Fruit fly (Drosophila melanogaster) whole organism, embryonic: ENCODE measurements around the gene FASN2.
A peak's percentile ranks its signal among the peaks of the same experiment; 100 is the strongest.

Experiments
- Aef1 ChIP-seq: fragments of 200-800 bp; sonication (Bioruptor generic); IDR thresholded peaks from 3 replicates; pipeline ENCODE4 v1.3.6; 2022; ENCODE audit warnings: missing biosample characterization, missing genetic modification characterization
- BEAF-32 ChIP-seq: fragments of 200-800 bp; sonication (Bioruptor generic); optimal IDR thresholded peaks from 3 replicates; lab custom pipeline; 2017; ENCODE audit warnings: missing biosample characterization, missing genetic modification characterization, mild to moderate bottlenecking, moderate library complexity, missing genetic modification reagents
- BtbVII ChIP-seq: fragments of 200-800 bp; sonication (Bioruptor generic); optimal IDR thresholded peaks from 3 replicates; lab custom pipeline; 2017; ENCODE audit warnings: missing biosample characterization, mild to moderate bottlenecking, missing genetic modification characterization
- CG10209 ChIP-seq: fragments of 200-800 bp; sonication (Bioruptor generic); optimal IDR thresholded peaks from 3 replicates; lab custom pipeline; 2017; ENCODE audit warnings: missing biosample characterization, mild to moderate bottlenecking, missing genetic modification characterization, missing genetic modification reagents
- CG1024 ChIP-seq: fragments of 200-800 bp; sonication (Bioruptor generic); IDR thresholded peaks from 2 replicates; pipeline ENCODE4 v1.3.6; 2022; ENCODE audit warnings: missing biosample characterization, missing genetic modification characterization
- CG10431 ChIP-seq: fragments of 200-800 bp; sonication (Bioruptor generic); optimal IDR thresholded peaks from 3 replicates; lab custom pipeline; 2018; ENCODE audit warnings: missing biosample characterization, mild to moderate bottlenecking, missing genetic modification characterization
- CG11695 ChIP-seq: fragments of 200-800 bp; sonication (Bioruptor generic); IDR thresholded peaks from 3 replicates; pipeline ENCODE4 v1.3.6; 2022; ENCODE audit warnings: missing biosample characterization, missing genetic modification characterization
- CG15073 ChIP-seq: fragments of 200-800 bp; sonication (Bioruptor generic); optimal IDR thresholded peaks from 2 replicates; lab custom pipeline; 2016; ENCODE audit warnings: missing biosample characterization, missing genetic modification characterization
- CG18262 ChIP-seq: fragments of 200-800 bp; optimal IDR thresholded peaks from 3 replicates; lab custom pipeline; 2019; ENCODE audit warnings: missing biosample characterization, mild to moderate bottlenecking, missing genetic modification characterization, moderate library complexity
- CG1832 ChIP-seq: fragments of 200-800 bp; sonication (Bioruptor generic); optimal IDR thresholded peaks from 2 replicates; lab custom pipeline; 2017; ENCODE audit warnings: missing biosample characterization, mild to moderate bottlenecking, missing genetic modification characterization, inconsistent platforms
- CG18764 ChIP-seq: fragments of 200-800 bp; sonication (Bioruptor generic); optimal IDR thresholded peaks from 3 replicates; lab custom pipeline; 2016; ENCODE audit warnings: missing biosample characterization, missing genetic modification characterization
- CG2116 ChIP-seq: fragments of 200-800 bp; sonication (Bioruptor generic); optimal IDR thresholded peaks from 3 replicates; lab custom pipeline; 2018; ENCODE audit warnings: missing biosample characterization, mild to moderate bottlenecking, missing genetic modification characterization
- CG2129 ChIP-seq: fragments of 200-800 bp; sonication (Bioruptor generic); IDR thresholded peaks from 2 replicates; pipeline ENCODE4 v1.3.6; 2022; ENCODE audit warnings: missing biosample characterization, missing genetic modification characterization; ENCODE audit not compliant: partially characterized antibody
- CG32767 ChIP-seq: fragments of 200-800 bp; sonication (Bioruptor generic); IDR thresholded peaks from 2 replicates; pipeline ENCODE4 v1.3.6; 2022; ENCODE audit warnings: missing biosample characterization, missing genetic modification characterization
- CG42726 ChIP-seq: fragments of 200-800 bp; sonication (Bioruptor generic); IDR thresholded peaks from 2 replicates; pipeline ENCODE4 v1.3.6; 2022; ENCODE audit warnings: missing biosample characterization, missing genetic modification characterization; ENCODE audit not compliant: partially characterized antibody
- CG4617 ChIP-seq: fragments of 200-800 bp; sonication (Bioruptor generic); optimal IDR thresholded peaks from 3 replicates; lab custom pipeline; 2016; ENCODE audit warnings: missing biosample characterization, missing genetic modification characterization, borderline replicate concordance
- CG7928 ChIP-seq: fragments of 200-800 bp; sonication (Bioruptor generic); optimal IDR thresholded peaks from 2 replicates; lab custom pipeline; 2017; ENCODE audit warnings: missing biosample characterization, mild to moderate bottlenecking, missing genetic modification characterization
- CG8290 ChIP-seq, 3 experiments: fragments of 200-800 bp; sonication (Bioruptor generic); optimal IDR thresholded peaks; 2 replicates each; lab custom pipeline; 2016 to 2019; ENCODE audit warnings: missing biosample characterization in 3 of 3, missing genetic modification characterization in 3 of 3, mild to moderate bottlenecking in 2 of 3, moderate library complexity in 1 of 3
- CG9932 ChIP-seq: fragments of 200-800 bp; sonication (Bioruptor generic); IDR thresholded peaks from 2 replicates; pipeline ENCODE4 v1.3.6; 2022; ENCODE audit warnings: missing biosample characterization, missing genetic modification characterization
- D19B ChIP-seq: fragments of 200-800 bp; sonication (Bioruptor generic); optimal IDR thresholded peaks from 2 replicates; lab custom pipeline; 2017; ENCODE audit warnings: missing biosample characterization, mild to moderate bottlenecking, missing genetic modification characterization
- Eip74EF ChIP-seq, 2 experiments: fragments of 200-800 bp in 1 of 2; fragments of >200 bp in 1 of 2; sonication (Bioruptor generic) in 1 of 2; optimal IDR thresholded peaks; 2 replicates each; lab custom pipeline; 2017 to 2019; ENCODE audit warnings: missing biosample characterization in 2 of 2, missing genetic modification characterization in 2 of 2, mild to moderate bottlenecking in 1 of 2, moderate library complexity in 1 of 2
- Ets97D ChIP-seq: fragments of 200-800 bp; sonication (Bioruptor generic); optimal IDR thresholded peaks from 3 replicates; lab custom pipeline; 2016; ENCODE audit warnings: missing biosample characterization, missing genetic modification characterization
- Fer1 ChIP-seq: fragments of 200-800 bp; sonication (Bioruptor generic); optimal IDR thresholded peaks from 2 replicates; lab custom pipeline; 2017; ENCODE audit warnings: missing biosample characterization, mild to moderate bottlenecking, missing genetic modification characterization
- Hmr ChIP-seq: fragments of 200-800 bp; sonication (Bioruptor generic); optimal IDR thresholded peaks from 3 replicates; lab custom pipeline; 2017; ENCODE audit warnings: mild to moderate bottlenecking, missing biosample characterization, missing genetic modification reagents, missing genetic modification characterization
- Lim3 ChIP-seq: fragments of 200-800 bp; sonication (Bioruptor generic); IDR thresholded peaks from 2 replicates; pipeline ENCODE4 v1.3.6; 2022; ENCODE audit warnings: missing biosample characterization, missing genetic modification characterization
- Mad ChIP-seq: fragments of 200-800 bp; sonication (Bioruptor generic); optimal IDR thresholded peaks from 2 replicates; lab custom pipeline; 2016; ENCODE audit warnings: missing biosample characterization, missing genetic modification characterization
- Nf-YC ChIP-seq: fragments of 200-800 bp; optimal IDR thresholded peaks from 3 replicates; lab custom pipeline; 2019; ENCODE audit warnings: missing biosample characterization, mild to moderate bottlenecking, missing genetic modification characterization, moderate library complexity
- Oaz ChIP-seq: fragments of 200-800 bp; sonication (Bioruptor generic); IDR thresholded peaks from 2 replicates; pipeline ENCODE4 v1.3.6; 2022; ENCODE audit warnings: missing biosample characterization, missing genetic modification characterization
- Ptx1 ChIP-seq: fragments of 200-800 bp; sonication (Bioruptor generic); IDR thresholded peaks from 2 replicates; pipeline ENCODE4 v1.3.6; 2022; ENCODE audit warnings: missing biosample characterization, missing genetic modification characterization
- Stat92E ChIP-seq, 3 experiments: fragments of >200 bp in 2 of 3; fragments of 200-800 bp in 1 of 3; sonication (Bioruptor generic) in 1 of 3; optimal IDR thresholded peaks; 2 replicates each; lab custom pipeline; 2017 to 2019; ENCODE audit warnings: missing biosample characterization in 3 of 3, missing genetic modification characterization in 3 of 3, mild to moderate bottlenecking in 1 of 3, moderate library complexity in 1 of 3
- Tbp ChIP-seq: fragments of >200 bp; optimal IDR thresholded peaks from 2 replicates; lab custom pipeline; 2018; ENCODE audit warnings: missing biosample characterization, missing genetic modification characterization
- ab ChIP-seq: fragments of 200-800 bp; sonication (Bioruptor generic); optimal IDR thresholded peaks from 2 replicates; lab custom pipeline; 2016; ENCODE audit warnings: missing biosample characterization, missing genetic modification characterization
- cg ChIP-seq: fragments of 200-800 bp; sonication (Bioruptor generic); optimal IDR thresholded peaks from 3 replicates; lab custom pipeline; 2019; ENCODE audit warnings: missing biosample characterization, mild to moderate bottlenecking, missing genetic modification characterization, moderate library complexity
- da ChIP-seq: fragments of 200-800 bp; sonication (Bioruptor generic); optimal IDR thresholded peaks from 2 replicates; lab custom pipeline; 2016; ENCODE audit warnings: missing biosample characterization, missing genetic modification characterization
- dati ChIP-seq: fragments of 200-800 bp; sonication (Bioruptor generic); IDR thresholded peaks from 2 replicates; pipeline ENCODE4 v1.3.6; 2022; ENCODE audit warnings: missing biosample characterization, missing genetic modification characterization
- dm ChIP-seq: fragments of 200-800 bp; sonication (Bioruptor generic); optimal IDR thresholded peaks from 3 replicates; lab custom pipeline; 2016; ENCODE audit warnings: missing biosample characterization, missing genetic modification characterization
- h ChIP-seq: fragments of >200 bp; optimal IDR thresholded peaks from 2 replicates; lab custom pipeline; 2017
- hkb ChIP-seq, 2 experiments: fragments of 200-800 bp in 1 of 2; fragments of >200 bp in 1 of 2; sonication (Bioruptor generic) in 1 of 2; IDR thresholded peaks in 1 of 2; optimal IDR thresholded peaks in 1 of 2; 2 replicates each; pipeline versions ENCODE4 v1.3.6 to Lab custom; 2017 to 2022; ENCODE audit warnings: missing biosample characterization in 1 of 2, missing genetic modification characterization in 1 of 2
- lmd ChIP-seq: fragments of 200-800 bp; sonication (Bioruptor generic); IDR thresholded peaks from 2 replicates; pipeline ENCODE4 v1.3.6; 2022; ENCODE audit warnings: missing biosample characterization, missing genetic modification characterization
- maf-S ChIP-seq: fragments of 200-800 bp; sonication (Bioruptor generic); optimal IDR thresholded peaks from 2 replicates; lab custom pipeline; 2016; ENCODE audit warnings: missing biosample characterization, missing genetic modification characterization
- oc ChIP-seq: fragments of 200-800 bp; sonication (Bioruptor generic); optimal IDR thresholded peaks from 2 replicates; lab custom pipeline; 2018; ENCODE audit warnings: missing biosample characterization, mild to moderate bottlenecking, missing genetic modification characterization, moderate library complexity
- odd ChIP-seq: fragments of 200-800 bp; sonication (Bioruptor generic); optimal IDR thresholded peaks from 2 replicates; lab custom pipeline; 2017; ENCODE audit warnings: missing biosample characterization, mild to moderate bottlenecking, missing genetic modification characterization
- otp ChIP-seq: fragments of 200-800 bp; sonication (Bioruptor generic); IDR thresholded peaks from 3 replicates; pipeline ENCODE4, ENCODE4 v1.3.6; 2022; ENCODE audit warnings: missing biosample characterization, missing genetic modification characterization
- pfk ChIP-seq: fragments of 200-800 bp; sonication (Bioruptor generic); optimal IDR thresholded peaks from 2 replicates; lab custom pipeline; 2018; ENCODE audit warnings: missing biosample characterization, mild to moderate bottlenecking, missing genetic modification characterization, moderate library complexity
- rib ChIP-seq: fragments of 200-800 bp; sonication (Bioruptor generic); IDR thresholded peaks from 2 replicates; pipeline ENCODE4 v1.3.6; 2022; ENCODE audit warnings: missing biosample characterization, missing genetic modification characterization
- so ChIP-seq: fragments of 200-800 bp; sonication (Bioruptor generic); IDR thresholded peaks from 3 replicates; pipeline ENCODE4 v1.3.6; 2022; ENCODE audit warnings: missing biosample characterization, missing genetic modification characterization
- tna ChIP-seq: fragments of 200-800 bp; sonication (Bioruptor generic); IDR thresholded peaks from 2 replicates; pipeline ENCODE4 v1.3.6; 2022; ENCODE audit warnings: missing biosample characterization, missing genetic modification characterization; ENCODE audit not compliant: partially characterized antibody
- wor ChIP-seq: fragments of 200-800 bp; sonication (Bioruptor generic); IDR thresholded peaks from 2 replicates; pipeline ENCODE4 v1.3.6; 2022; ENCODE audit warnings: missing biosample characterization, missing genetic modification characterization
- zf30C ChIP-seq: fragments of 200-800 bp; sonication (Bioruptor generic); optimal IDR thresholded peaks from 3 replicates; lab custom pipeline; 2018; ENCODE audit warnings: missing biosample characterization, mild to moderate bottlenecking, missing genetic modification characterization
- zfh2 ChIP-seq: fragments of 200-800 bp; sonication (Bioruptor generic); optimal IDR thresholded peaks from 2 replicates; lab custom pipeline; 2016; ENCODE audit warnings: missing biosample characterization, missing genetic modification characterization

Gene FASN2

dm6 chr2L:3092535-3092934 is 48.8 kb downstream of the FASN2 start (continued):
- TF ChIP-seq da (GFP tag; lab: Kevin White, UChicago), result no peak
- no peak for TF ChIP-seq D19B (GFP tag; lab: Kevin White, UChicago)
- no peak for TF ChIP-seq CG7928 (GFP tag; lab: Kevin White, UChicago)
- TF ChIP-seq BtbVII, result no peak
- no peak for TF ChIP-seq wor (GFP tag; lab: Robert Waterston, UW)
- peak; percentile 54 for TF ChIP-seq Ptx1 (GFP tag; lab: Robert Waterston, UW)
- TF ChIP-seq zfh2 (GFP tag; lab: Kevin White, UChicago), result peak; percentile 5
- TF ChIP-seq pfk (GFP tag; lab: Kevin White, UChicago), result no peak
- no peak for TF ChIP-seq Tbp
- peak; percentile 25 for TF ChIP-seq Hmr (GFP tag; lab: Kevin White, UChicago)
- no peak for TF ChIP-seq h (lab: Kevin White, UChicago)
- peak; percentile 28 for TF ChIP-seq CG10209 (GFP tag; lab: Kevin White, UChicago)
- TF ChIP-seq CG9932, result peak; percentile 28; the same call in 1 of the 2 replicates
- no peak for TF ChIP-seq CG4617 (GFP tag; lab: Kevin White, UChicago)
- peak; percentile 36; the same call in 1 of the 2 replicates for TF ChIP-seq lmd
- TF ChIP-seq Eip74EF (GFP tag; optimal IDR thresholded peaks at IDR 0.05; lab: Kevin White, UChicago), result no peak
- TF ChIP-seq CG8290 (GFP tag; optimal IDR thresholded peaks at IDR 0.05; lab: Kevin White, UChicago), result no peak
- no peak for TF ChIP-seq CG8290 (tag; optimal IDR thresholded peaks at IDR 0.05; lab: Kevin White, UChicago)
- TF ChIP-seq Mad, result peak; percentile 5
- TF ChIP-seq CG2129, result no peak
- no peak for TF ChIP-seq odd (GFP tag; lab: Kevin White, UChicago)
- TF ChIP-seq CG15073 (GFP tag; lab: Kevin White, UChicago), result no peak
- 0 out of 2 replicates have a peak, but pooled peaks have one; percentile 39 for TF ChIP-seq Oaz (GFP tag; lab: Robert Waterston, UW)
- TF ChIP-seq Aef1 (GFP tag; lab: Robert Waterston, UW), result peak; percentile 19; the same call in 1 of the 3 replicates
- TF ChIP-seq CG11695 (GFP tag; lab: Robert Waterston, UW), result peak; percentile 46; the same call in 1 of the 3 replicates
- TF ChIP-seq dm (GFP tag; lab: Kevin White, UChicago), result no peak
- TF ChIP-seq so (GFP tag; lab: Robert Waterston, UW), result no peak; the same call in 2 of the 3 replicates
- no peak for TF ChIP-seq BEAF-32
- peak; percentile 31 for TF ChIP-seq Fer1 (GFP tag; lab: Kevin White, UChicago)
- no peak for TF ChIP-seq Lim3 (GFP tag; lab: Robert Waterston, UW)
- no peak for TF ChIP-seq CG1024 (GFP tag; lab: Robert Waterston, UW)
- no peak for TF ChIP-seq tna (GFP tag; lab: Robert Waterston, UW)
- TF ChIP-seq rib, result no peak
- no peak for TF ChIP-seq CG18764
- TF ChIP-seq CG1832 (GFP tag; lab: Kevin White, UChicago), result no peak
- TF ChIP-seq CG10431 (GFP tag; lab: Kevin White, UChicago), result no peak
- no peak for TF ChIP-seq CG18262 (tag; lab: Kevin White, UChicago)
- no peak for TF ChIP-seq zf30C (GFP tag; lab: Kevin White, UChicago)
- TF ChIP-seq hkb (optimal IDR thresholded peaks at IDR 0.05; lab: Kevin White, UChicago), result no peak
- no peak; the same call in 1 of the 2 replicates for TF ChIP-seq hkb (GFP tag; IDR thresholded peaks at IDR 0.05; lab: Robert Waterston, UW)
- TF ChIP-seq dati (GFP tag; lab: Robert Waterston, UW), result no peak
- TF ChIP-seq Stat92E (GFP tag; optimal IDR thresholded peaks at IDR 0.05; lab: Kevin White, UChicago), result no peak
- no peak for TF ChIP-seq Ets97D (GFP tag; lab: Kevin White, UChicago)
- TF ChIP-seq CG32767 (GFP tag; lab: Robert Waterston, UW), result 0 out of 2 replicates have a peak, but pooled peaks have one; percentile 31
- TF ChIP-seq CG42726, result no peak
- TF ChIP-seq otp (GFP tag; lab: Robert Waterston, UW), result 0 out of 3 replicates have a peak, but pooled peaks have one; percentile 34
- no peak for TF ChIP-seq cg (GFP tag; lab: Kevin White, UChicago)
- TF ChIP-seq CG2116, result no peak
- TF ChIP-seq Nf-YC (tag; lab: Kevin White, UChicago), result no peak
- TF ChIP-seq ab (GFP tag; lab: Kevin White, UChicago), result no peak
- no peak for TF ChIP-seq oc (tag; lab: Kevin White, UChicago)
- TF ChIP-seq maf-S (GFP tag; lab: Kevin White, UChicago), result no peak
